Fruit fly (Drosophila melanogaster) whole organism, embryonic: Measurements from ENCODE around the gene RpL4.
A peak's percentile ranks its signal among the peaks of the same experiment; 100 is the strongest.

ENCODE experiments used
- Ada2b ChIP-seq: fragments of 200-800 bp; sonication (Bioruptor generic); IDR thresholded peaks from 2 replicates; pipeline ENCODE4 v1.3.6; 2022; ENCODE audit warnings: missing biosample characterization, missing genetic modification characterization
- Asciz ChIP-seq: fragments of 200-800 bp; sonication (Bioruptor generic); optimal IDR thresholded peaks from 2 replicates; lab custom pipeline; 2017; ENCODE audit warnings: missing biosample characterization, mild to moderate bottlenecking, missing genetic modification characterization, missing genetic modification reagents
- Atf-2 ChIP-seq: fragments of 200-800 bp; sonication (Bioruptor generic); optimal IDR thresholded peaks from 2 replicates; lab custom pipeline; 2016; ENCODE audit warnings: missing biosample characterization, missing genetic modification characterization
- Atf6 ChIP-seq: fragments of 200-800 bp; sonication (Bioruptor generic); IDR thresholded peaks from 2 replicates; pipeline ENCODE4 v1.3.6; 2022; ENCODE audit warnings: missing biosample characterization, missing genetic modification characterization
- CG10654 ChIP-seq: fragments of 200-800 bp; sonication (Bioruptor generic); optimal IDR thresholded peaks from 2 replicates; lab custom pipeline; 2016; ENCODE audit warnings: missing biosample characterization, missing genetic modification characterization
- CG12071 ChIP-seq: fragments of 200-800 bp; sonication (Bioruptor generic); optimal IDR thresholded peaks from 3 replicates; lab custom pipeline; 2018; ENCODE audit warnings: missing biosample characterization, mild to moderate bottlenecking, missing genetic modification characterization
- CG13624 ChIP-seq: fragments of 200-800 bp; sonication (Bioruptor generic); optimal IDR thresholded peaks from 2 replicates; lab custom pipeline; 2016; ENCODE audit warnings: missing biosample characterization, missing genetic modification characterization
- CG14441 ChIP-seq: fragments of 200-800 bp; sonication (Bioruptor generic); IDR thresholded peaks from 2 replicates; pipeline ENCODE4 v1.3.6; 2022; ENCODE audit warnings: missing biosample characterization, missing genetic modification characterization
- CG14965 ChIP-seq: fragments of 200-800 bp; sonication (Bioruptor generic); optimal IDR thresholded peaks from 2 replicates; lab custom pipeline; 2016; ENCODE audit warnings: missing biosample characterization, missing genetic modification characterization, borderline replicate concordance
- CG1647 ChIP-seq: fragments of 200-800 bp; sonication (Bioruptor generic); optimal IDR thresholded peaks from 3 replicates; lab custom pipeline; 2016; ENCODE audit warnings: missing biosample characterization, missing genetic modification characterization
- CG17361 ChIP-seq: fragments of 200-800 bp; sonication (Bioruptor generic); IDR thresholded peaks from 3 replicates; pipeline ENCODE4 v1.3.6; 2022; ENCODE audit warnings: missing biosample characterization, missing genetic modification characterization
- CG17912 ChIP-seq: fragments of 200-800 bp; sonication (Bioruptor generic); optimal IDR thresholded peaks from 2 replicates; lab custom pipeline; 2018; ENCODE audit warnings: missing biosample characterization, mild to moderate bottlenecking, missing genetic modification characterization
- CG2116 ChIP-seq: fragments of 200-800 bp; sonication (Bioruptor generic); optimal IDR thresholded peaks from 3 replicates; lab custom pipeline; 2018; ENCODE audit warnings: missing biosample characterization, mild to moderate bottlenecking, missing genetic modification characterization
- CG3065 ChIP-seq: fragments of 200-800 bp; sonication (Bioruptor generic); optimal IDR thresholded peaks from 2 replicates; lab custom pipeline; 2016; ENCODE audit warnings: missing biosample characterization, missing genetic modification characterization
- CG3281 ChIP-seq: fragments of 200-800 bp; sonication (Bioruptor generic); optimal IDR thresholded peaks from 3 replicates; lab custom pipeline; 2017; ENCODE audit warnings: missing biosample characterization, mild to moderate bottlenecking, missing genetic modification characterization
- CG3838 ChIP-seq: fragments of 200-800 bp; sonication (Bioruptor generic); optimal IDR thresholded peaks from 3 replicates; lab custom pipeline; 2016; ENCODE audit warnings: missing biosample characterization, missing genetic modification characterization
- CG5180 ChIP-seq: fragments of 200-800 bp; sonication (Bioruptor generic); optimal IDR thresholded peaks from 3 replicates; lab custom pipeline; 2017; ENCODE audit warnings: missing biosample characterization, missing genetic modification characterization, mild to moderate bottlenecking, moderate library complexity, missing genetic modification reagents
- CG5953 ChIP-seq: fragments of 200-800 bp; sonication (Bioruptor generic); IDR thresholded peaks from 2 replicates; pipeline ENCODE4 v1.3.6; 2022; ENCODE audit warnings: missing biosample characterization, missing genetic modification characterization
- CG6175 ChIP-seq: fragments of 200-800 bp; sonication (Bioruptor generic); IDR thresholded peaks from 3 replicates; pipeline ENCODE4 v1.3.6; 2022; ENCODE audit warnings: missing biosample characterization, missing genetic modification characterization
- CG7556 ChIP-seq: fragments of 200-800 bp; sonication (Bioruptor generic); optimal IDR thresholded peaks from 2 replicates; lab custom pipeline; 2017; ENCODE audit warnings: missing biosample characterization, mild to moderate bottlenecking, missing genetic modification characterization
- CG7928 ChIP-seq: fragments of 200-800 bp; sonication (Bioruptor generic); optimal IDR thresholded peaks from 2 replicates; lab custom pipeline; 2017; ENCODE audit warnings: missing biosample characterization, mild to moderate bottlenecking, missing genetic modification characterization
- CG7987 ChIP-seq: fragments of 200-800 bp; sonication (Bioruptor generic); optimal IDR thresholded peaks from 2 replicates; lab custom pipeline; 2018; ENCODE audit warnings: missing biosample characterization, mild to moderate bottlenecking, missing genetic modification characterization, moderate library complexity
- CG8944 ChIP-seq: fragments of 200-800 bp; sonication (Bioruptor generic); optimal IDR thresholded peaks from 3 replicates; lab custom pipeline; 2016; ENCODE audit warnings: missing biosample characterization, missing genetic modification characterization
- CG9727 ChIP-seq: fragments of 200-800 bp; sonication (Bioruptor generic); optimal IDR thresholded peaks from 3 replicates; lab custom pipeline; 2017; ENCODE audit warnings: missing biosample characterization, mild to moderate bottlenecking, missing genetic modification characterization
- CoRest ChIP-seq: fragments of 200-800 bp; sonication (Bioruptor generic); optimal IDR thresholded peaks from 3 replicates; lab custom pipeline; 2018; ENCODE audit warnings: missing biosample characterization, mild to moderate bottlenecking, missing genetic modification characterization, moderate library complexity
- CrebB ChIP-seq: fragments of 200-800 bp; sonication (Bioruptor generic); optimal IDR thresholded peaks from 3 replicates; lab custom pipeline; 2018; ENCODE audit warnings: missing biosample characterization, mild to moderate bottlenecking, missing genetic modification characterization
- Dref ChIP-seq: fragments of 200-800 bp; sonication (Bioruptor generic); IDR thresholded peaks from 2 replicates; pipeline ENCODE4 v1.3.6; 2022; ENCODE audit warnings: missing biosample characterization, missing genetic modification characterization
- Fer1 ChIP-seq: fragments of 200-800 bp; sonication (Bioruptor generic); optimal IDR thresholded peaks from 2 replicates; lab custom pipeline; 2017; ENCODE audit warnings: missing biosample characterization, mild to moderate bottlenecking, missing genetic modification characterization
- Gsc ChIP-seq: fragments of 200-800 bp; sonication (Bioruptor generic); IDR thresholded peaks from 2 replicates; pipeline ENCODE4 v1.3.6; 2022; ENCODE audit warnings: missing biosample characterization, missing genetic modification characterization
- HLH4C ChIP-seq: fragments of 200-800 bp; sonication (Bioruptor generic); IDR thresholded peaks from 3 replicates; pipeline ENCODE4 v1.3.6; 2022; ENCODE audit warnings: missing biosample characterization, missing genetic modification characterization; ENCODE audit not compliant: partially characterized antibody
- Opbp ChIP-seq: fragments of 200-800 bp; sonication (Bioruptor generic); IDR thresholded peaks from 3 replicates; pipeline ENCODE4 v1.3.6; 2022; ENCODE audit warnings: missing biosample characterization, missing genetic modification characterization; ENCODE audit not compliant: partially characterized antibody
- Optix ChIP-seq: fragments of 200-800 bp; sonication (Bioruptor generic); IDR thresholded peaks from 3 replicates; pipeline ENCODE4 v1.3.6; 2022; ENCODE audit warnings: missing biosample characterization, missing genetic modification characterization
- Vsx1 ChIP-seq: fragments of 200-800 bp; sonication (Bioruptor generic); optimal IDR thresholded peaks from 2 replicates; lab custom pipeline; 2017; ENCODE audit warnings: missing biosample characterization, mild to moderate bottlenecking, missing genetic modification characterization, missing genetic modification reagents
- abd-A ChIP-seq: fragments of 200-800 bp; sonication (Bioruptor generic); optimal IDR thresholded peaks from 3 replicates; lab custom pipeline; 2019; ENCODE audit warnings: missing biosample characterization, mild to moderate bottlenecking, missing genetic modification characterization, moderate library complexity
- ato ChIP-seq: fragments of 200-800 bp; sonication (Bioruptor generic); IDR thresholded peaks from 2 replicates; pipeline ENCODE4 v1.3.6; 2022; ENCODE audit warnings: missing biosample characterization, missing genetic modification characterization; ENCODE audit not compliant: partially characterized antibody
- bbx ChIP-seq: fragments of 200-800 bp; sonication (Bioruptor generic); IDR thresholded peaks from 2 replicates; pipeline ENCODE4 v1.3.6; 2022; ENCODE audit warnings: missing biosample characterization, missing genetic modification characterization; ENCODE audit not compliant: partially characterized antibody
- br ChIP-seq: fragments of >200 bp; optimal IDR thresholded peaks from 2 replicates; lab custom pipeline; 2017
- chif ChIP-seq, 2 experiments: fragments of 200-800 bp; sonication (Bioruptor generic); optimal IDR thresholded peaks; 3 replicates each; lab custom pipeline; 2016; ENCODE audit warnings: missing biosample characterization in 2 of 2, missing genetic modification characterization in 2 of 2
- da ChIP-seq: fragments of 200-800 bp; sonication (Bioruptor generic); optimal IDR thresholded peaks from 2 replicates; lab custom pipeline; 2016; ENCODE audit warnings: missing biosample characterization, missing genetic modification characterization
- dmrt11E ChIP-seq: fragments of 200-800 bp; sonication (Bioruptor generic); optimal IDR thresholded peaks from 3 replicates; lab custom pipeline; 2018; ENCODE audit warnings: missing biosample characterization, mild to moderate bottlenecking, missing genetic modification characterization, moderate library complexity
- dmrt99B ChIP-seq: fragments of 200-800 bp; sonication (Bioruptor generic); optimal IDR thresholded peaks from 2 replicates; lab custom pipeline; 2018; ENCODE audit warnings: missing biosample characterization, mild to moderate bottlenecking, missing genetic modification characterization, moderate library complexity
- exex ChIP-seq: fragments of 200-800 bp; sonication (Bioruptor generic); optimal IDR thresholded peaks from 4 replicates; lab custom pipeline; 2018; ENCODE audit warnings: missing biosample characterization, mild to moderate bottlenecking, missing genetic modification characterization, moderate library complexity
- fd3F ChIP-seq: fragments of 200-800 bp; sonication (Bioruptor generic); optimal IDR thresholded peaks from 2 replicates; lab custom pipeline; 2018; ENCODE audit warnings: missing biosample characterization, mild to moderate bottlenecking, missing genetic modification characterization, moderate library complexity
- luna ChIP-seq: fragments of 200-800 bp; sonication (Bioruptor generic); optimal IDR thresholded peaks from 2 replicates; lab custom pipeline; 2016; ENCODE audit warnings: missing biosample characterization, missing genetic modification characterization
- ranshi ChIP-seq: fragments of 200-800 bp; sonication (Bioruptor generic); IDR thresholded peaks from 2 replicates; pipeline ENCODE4 v1.3.6; 2022; ENCODE audit warnings: missing biosample characterization, missing genetic modification characterization
- rib ChIP-seq: fragments of 200-800 bp; sonication (Bioruptor generic); IDR thresholded peaks from 2 replicates; pipeline ENCODE4 v1.3.6; 2022; ENCODE audit warnings: missing biosample characterization, missing genetic modification characterization
- schlank ChIP-seq: fragments of 200-800 bp; sonication (Bioruptor generic); optimal IDR thresholded peaks from 2 replicates; lab custom pipeline; 2018; ENCODE audit warnings: missing biosample characterization, mild to moderate bottlenecking, missing genetic modification characterization
- ssp ChIP-seq: fragments of 200-800 bp; sonication (Bioruptor generic); IDR thresholded peaks from 2 replicates; pipeline ENCODE4 v1.3.6; 2022; ENCODE audit warnings: missing biosample characterization, missing genetic modification characterization
- unc-4 ChIP-seq: fragments of 200-800 bp; sonication (Bioruptor generic); IDR thresholded peaks from 2 replicates; pipeline ENCODE4 v1.3.6; 2022; ENCODE audit warnings: missing biosample characterization, missing genetic modification characterization; ENCODE audit not compliant: partially characterized antibody

RpL4 gene

dm6 chr3R:27916355-27917019 lies 6.1 kb upstream of the RpL4 start, which contains the start of the genes CG5003 and mRpS22 (continued):
- TF ChIP-seq rib (GFP tag; lab: Robert Waterston, UW) (peak; percentile 20; the same call in 1 of the 2 replicates), CG3838 (GFP tag; lab: Kevin White, UChicago) (no peak), CrebB (tag; lab: Kevin White, UChicago) (no peak), CG9727 (GFP tag; lab: Kevin White, UChicago) (peak; percentile 74), Atf-2 (GFP tag; lab: Kevin White, UChicago) (no peak), CG6175 (no peak), CG17361 (GFP tag; lab: Robert Waterston, UW) (peak; percentile 88; the same call in 2 of the 3 replicates), CG5953 (GFP tag; lab: Robert Waterston, UW) (no peak), da (GFP tag; lab: Kevin White, UChicago) (no peak), CG7556 (peak; percentile 68), luna (GFP tag; lab: Kevin White, UChicago) (no peak), ranshi (0 out of 2 replicates have a peak, but pooled peaks have one; percentile 11), CG14441 (GFP tag; lab: Robert Waterston, UW) (peak; percentile 29; the same call in 1 of the 2 replicates), CG10654 (peak; percentile 33), CG8944 (GFP tag; lab: Kevin White, UChicago) (no peak), HLH4C (GFP tag; lab: Robert Waterston, UW) (no peak), dmrt99B (tag; lab: Kevin White, UChicago) (peak; percentile 51), exex (tag; lab: Kevin White, UChicago) (peak; percentile 48), ssp (GFP tag; lab: Robert Waterston, UW) (peak; percentile 36; the same call in 1 of the 2 replicates), Asciz (no peak), abd-A (tag; lab: Kevin White, UChicago) (no peak), CG7987 (GFP tag; lab: Kevin White, UChicago) (no peak), CG14965 (GFP tag; lab: Kevin White, UChicago) (no peak), unc-4 (peak; percentile 45; the same call in 1 of the 2 replicates), CG17912 (no peak), br (no peak), CG3065 (GFP tag; lab: Kevin White, UChicago) (no peak), fd3F (GFP tag; lab: Kevin White, UChicago) (peak; percentile 35), CoRest (peak; percentile 75), chif (GFP tag; optimal IDR thresholded peaks at IDR 0.05; lab: Kevin White, UChicago) (peak in 1 of 2 experiments; percentile 2), CG12071 (no peak), Optix (no peak), ato (GFP tag; lab: Robert Waterston, UW) (no peak), schlank (tag; lab: Kevin White, UChicago) (no peak), bbx (GFP tag; lab: Robert Waterston, UW) (0 out of 2 replicates have a peak, but pooled peaks have one; percentile 9), CG1647 (peak; percentile 55), CG7928 (GFP tag; lab: Kevin White, UChicago) (no peak), Fer1 (peak; percentile 47), Vsx1 (no peak), Gsc (GFP tag; lab: Robert Waterston, UW) (no peak), Dref (GFP tag; lab: Robert Waterston, UW) (no peak), Ada2b (GFP tag; lab: Robert Waterston, UW) (peak; percentile 12; the same call in 1 of the 2 replicates), CG5180 (GFP tag; lab: Kevin White, UChicago) (peak; percentile 3), CG13624 (no peak), CG3281 (GFP tag; lab: Kevin White, UChicago) (peak; percentile 69), CG2116 (GFP tag; lab: Kevin White, UChicago) (peak; percentile 51), Opbp (no peak), Atf6 (GFP tag; lab: Robert Waterston, UW) (no peak; the same call in 1 of the 2 replicates), dmrt11E (tag; lab: Kevin White, UChicago) (peak; percentile 47)
